Fruit fly (Drosophila melanogaster) whole organism, embryonic: ENCODE results near the gene Polr3I.

Source experiments
- C15 ChIP-seq: fragments of 200-800 bp; sonication (Bioruptor generic); IDR thresholded peaks from 3 replicates; pipeline ENCODE4 v1.3.6; 2022; ENCODE audit warnings: missing biosample characterization, missing genetic modification characterization
- CG11696 ChIP-seq: fragments of 200-800 bp; sonication (Bioruptor generic); IDR thresholded peaks from 2 replicates; pipeline ENCODE4 v1.3.6; 2022; ENCODE audit warnings: missing biosample characterization, missing genetic modification characterization
- CG1233 ChIP-seq: fragments of 200-800 bp; sonication (Bioruptor generic); optimal IDR thresholded peaks from 4 replicates; lab custom pipeline; 2018; ENCODE audit warnings: missing biosample characterization, mild to moderate bottlenecking, missing genetic modification characterization
- CG12769 ChIP-seq: fragments of 200-800 bp; sonication (Bioruptor generic); optimal IDR thresholded peaks from 2 replicates; lab custom pipeline; 2019; ENCODE audit warnings: missing biosample characterization, mild to moderate bottlenecking, missing genetic modification characterization, moderate library complexity
- CG13123 ChIP-seq: fragments of 200-800 bp; sonication (Bioruptor generic); optimal IDR thresholded peaks from 2 replicates; lab custom pipeline; 2016; ENCODE audit warnings: missing biosample characterization, missing genetic modification characterization
- CG13287 ChIP-seq: fragments of 200-800 bp; sonication (Bioruptor generic); IDR thresholded peaks from 2 replicates; pipeline ENCODE4 v1.3.6; 2022; ENCODE audit warnings: missing biosample characterization, missing genetic modification characterization; ENCODE audit not compliant: partially characterized antibody
- CG15011 ChIP-seq: fragments of 200-800 bp; sonication (Bioruptor generic); optimal IDR thresholded peaks from 3 replicates; lab custom pipeline; 2018; ENCODE audit warnings: missing biosample characterization, mild to moderate bottlenecking, missing genetic modification characterization
- CG1647 ChIP-seq: fragments of 200-800 bp; sonication (Bioruptor generic); optimal IDR thresholded peaks from 3 replicates; lab custom pipeline; 2016; ENCODE audit warnings: missing biosample characterization, missing genetic modification characterization
- CG16813 ChIP-seq: fragments of 200-800 bp; sonication (Bioruptor generic); IDR thresholded peaks from 3 replicates; pipeline ENCODE4 v1.3.6; 2022; ENCODE audit warnings: missing biosample characterization, missing genetic modification characterization; ENCODE audit not compliant: partially characterized antibody
- CG17359 ChIP-seq: fragments of 200-800 bp; sonication (Bioruptor generic); optimal IDR thresholded peaks from 3 replicates; lab custom pipeline; 2018; ENCODE audit warnings: missing biosample characterization, mild to moderate bottlenecking, missing genetic modification characterization, moderate library complexity
- CG18011 ChIP-seq: fragments of 200-800 bp; sonication (Bioruptor generic); optimal IDR thresholded peaks from 2 replicates; lab custom pipeline; 2017; ENCODE audit warnings: missing biosample characterization, missing genetic modification characterization, mild to moderate bottlenecking, moderate library complexity, missing genotype
- CG1832 ChIP-seq: fragments of 200-800 bp; sonication (Bioruptor generic); optimal IDR thresholded peaks from 2 replicates; lab custom pipeline; 2017; ENCODE audit warnings: missing biosample characterization, mild to moderate bottlenecking, missing genetic modification characterization, inconsistent platforms
- CG2116 ChIP-seq: fragments of 200-800 bp; sonication (Bioruptor generic); optimal IDR thresholded peaks from 3 replicates; lab custom pipeline; 2018; ENCODE audit warnings: missing biosample characterization, mild to moderate bottlenecking, missing genetic modification characterization
- CG2712 ChIP-seq: fragments of 200-800 bp; optimal IDR thresholded peaks from 3 replicates; lab custom pipeline; 2019; ENCODE audit warnings: missing biosample characterization, mild to moderate bottlenecking, missing genetic modification characterization, moderate library complexity
- CG3065 ChIP-seq: fragments of 200-800 bp; sonication (Bioruptor generic); optimal IDR thresholded peaks from 2 replicates; lab custom pipeline; 2016; ENCODE audit warnings: missing biosample characterization, missing genetic modification characterization
- CG34376 ChIP-seq: fragments of 200-800 bp; sonication (Bioruptor generic); optimal IDR thresholded peaks from 2 replicates; lab custom pipeline; 2018; ENCODE audit warnings: missing biosample characterization, mild to moderate bottlenecking, missing genetic modification characterization
- CG4404 ChIP-seq: fragments of 200-800 bp; sonication (Bioruptor generic); IDR thresholded peaks from 2 replicates; pipeline ENCODE4 v1.3.6; 2022; ENCODE audit warnings: missing biosample characterization, missing genetic modification characterization
- CG6765 ChIP-seq: fragments of 200-800 bp; sonication (Bioruptor generic); optimal IDR thresholded peaks from 3 replicates; lab custom pipeline; 2017; ENCODE audit warnings: missing biosample characterization, mild to moderate bottlenecking, missing genetic modification characterization
- CG7745 ChIP-seq: fragments of 200-800 bp; sonication (Bioruptor generic); optimal IDR thresholded peaks from 2 replicates; lab custom pipeline; 2018; ENCODE audit warnings: missing biosample characterization, mild to moderate bottlenecking, missing genetic modification characterization, moderate library complexity
- CG7839 ChIP-seq: fragments of 200-800 bp; sonication (Bioruptor generic); optimal IDR thresholded peaks from 3 replicates; lab custom pipeline; 2018; ENCODE audit warnings: missing biosample characterization, mild to moderate bottlenecking, missing genetic modification characterization, moderate library complexity
- CG8765 ChIP-seq: fragments of 200-800 bp; sonication (Bioruptor generic); IDR thresholded peaks from 2 replicates; pipeline ENCODE4 v1.3.6; 2022; ENCODE audit warnings: missing biosample characterization, missing genetic modification characterization
- CG9797 ChIP-seq: fragments of 200-800 bp; sonication (Bioruptor generic); optimal IDR thresholded peaks from 3 replicates; lab custom pipeline; 2018; ENCODE audit warnings: missing biosample characterization, mild to moderate bottlenecking, missing genetic modification characterization
- Chrac-16 ChIP-seq: fragments of 200-800 bp; sonication (Bioruptor generic); optimal IDR thresholded peaks from 3 replicates; lab custom pipeline; 2016; ENCODE audit warnings: missing biosample characterization, missing genetic modification characterization
- CoRest ChIP-seq: fragments of 200-800 bp; sonication (Bioruptor generic); optimal IDR thresholded peaks from 3 replicates; lab custom pipeline; 2018; ENCODE audit warnings: missing biosample characterization, mild to moderate bottlenecking, missing genetic modification characterization, moderate library complexity
- Deaf1 ChIP-seq: fragments of 200-800 bp; optimal IDR thresholded peaks from 3 replicates; lab custom pipeline; 2019; ENCODE audit warnings: missing biosample characterization, mild to moderate bottlenecking, missing genetic modification characterization, moderate library complexity
- Fer3 ChIP-seq: fragments of 200-800 bp; sonication (Bioruptor generic); optimal IDR thresholded peaks from 2 replicates; lab custom pipeline; 2018; ENCODE audit warnings: missing biosample characterization, mild to moderate bottlenecking, missing genetic modification characterization, moderate library complexity
- H15 ChIP-seq: fragments of 200-800 bp; sonication (Bioruptor generic); IDR thresholded peaks from 3 replicates; pipeline ENCODE4 v1.3.6; 2022; ENCODE audit warnings: missing biosample characterization, missing genetic modification characterization
- HLH54F ChIP-seq: fragments of 200-800 bp; sonication (Bioruptor generic); optimal IDR thresholded peaks from 3 replicates; lab custom pipeline; 2016; ENCODE audit warnings: missing biosample characterization, missing genetic modification characterization
- Hand ChIP-seq: fragments of 200-800 bp; sonication (Bioruptor generic); optimal IDR thresholded peaks from 2 replicates; lab custom pipeline; 2017; ENCODE audit warnings: mild to moderate bottlenecking, missing biosample characterization, missing genetic modification reagents, missing genetic modification characterization
- Hr3 ChIP-seq: fragments of 200-800 bp; sonication (Bioruptor generic); optimal IDR thresholded peaks from 3 replicates; lab custom pipeline; 2016; ENCODE audit warnings: missing biosample characterization, missing genetic modification characterization
- Hsf ChIP-seq: fragments of 200-800 bp; sonication (Bioruptor generic); optimal IDR thresholded peaks from 3 replicates; lab custom pipeline; 2016; ENCODE audit warnings: missing biosample characterization, missing genetic modification characterization
- MESR4 ChIP-seq: fragments of 200-800 bp; sonication (Bioruptor generic); optimal IDR thresholded peaks from 2 replicates; lab custom pipeline; 2018; ENCODE audit warnings: missing biosample characterization, mild to moderate bottlenecking, missing genetic modification characterization, moderate library complexity
- Mes4 ChIP-seq: fragments of 200-800 bp; sonication (Bioruptor generic); optimal IDR thresholded peaks from 2 replicates; lab custom pipeline; 2016; ENCODE audit warnings: missing biosample characterization, missing genetic modification characterization
- Oli ChIP-seq: fragments of 200-800 bp; sonication (Bioruptor generic); optimal IDR thresholded peaks from 2 replicates; lab custom pipeline; 2018; ENCODE audit warnings: missing biosample characterization, mild to moderate bottlenecking, missing genetic modification characterization, moderate library complexity
- Opbp ChIP-seq: fragments of 200-800 bp; sonication (Bioruptor generic); IDR thresholded peaks from 3 replicates; pipeline ENCODE4 v1.3.6; 2022; ENCODE audit warnings: missing biosample characterization, missing genetic modification characterization; ENCODE audit not compliant: partially characterized antibody
- Spps ChIP-seq: fragments of 200-800 bp; sonication (Bioruptor generic); optimal IDR thresholded peaks from 2 replicates; lab custom pipeline; 2018; ENCODE audit warnings: missing biosample characterization, mild to moderate bottlenecking, missing genetic modification characterization
- Sry-δ ChIP-seq: fragments of 200-800 bp; sonication (Bioruptor generic); optimal IDR thresholded peaks from 2 replicates; lab custom pipeline; 2016; ENCODE audit warnings: missing biosample characterization, missing genetic modification characterization
- Taf1 ChIP-seq: fragments of 200-800 bp; sonication (Bioruptor generic); IDR thresholded peaks from 2 replicates; pipeline ENCODE4 v1.3.6; 2022; ENCODE audit warnings: missing biosample characterization, missing genetic modification characterization
- al ChIP-seq: fragments of 200-800 bp; sonication (Bioruptor generic); IDR thresholded peaks from 2 replicates; pipeline ENCODE4 v1.3.6; 2022; ENCODE audit warnings: missing biosample characterization, missing genetic modification characterization
- ase ChIP-seq: fragments of 200-800 bp; sonication (Bioruptor generic); IDR thresholded peaks from 3 replicates; pipeline ENCODE4 v1.3.6; 2022; ENCODE audit warnings: missing biosample characterization, missing genetic modification characterization
- az2 ChIP-seq: fragments of 200-800 bp; sonication (Bioruptor generic); optimal IDR thresholded peaks from 3 replicates; lab custom pipeline; 2016; ENCODE audit warnings: missing biosample characterization, missing genetic modification characterization
- caup ChIP-seq: fragments of 200-800 bp; sonication (Bioruptor generic); optimal IDR thresholded peaks from 3 replicates; lab custom pipeline; 2017; ENCODE audit warnings: missing biosample characterization, mild to moderate bottlenecking, missing genetic modification characterization, moderate library complexity; ENCODE audit not compliant: severe bottlenecking
- chif ChIP-seq, 2 experiments: fragments of 200-800 bp; sonication (Bioruptor generic); optimal IDR thresholded peaks; 3 replicates each; lab custom pipeline; 2016; ENCODE audit warnings: missing biosample characterization in 2 of 2, missing genetic modification characterization in 2 of 2
- dysf ChIP-seq: fragments of 200-800 bp; sonication (Bioruptor generic); IDR thresholded peaks from 3 replicates; pipeline ENCODE4 v1.3.6; 2022; ENCODE audit warnings: missing biosample characterization, missing genetic modification characterization
- en ChIP-seq: fragments of 200-800 bp; sonication (Bioruptor generic); optimal IDR thresholded peaks from 2 replicates; lab custom pipeline; 2016; ENCODE audit warnings: missing biosample characterization, missing genetic modification characterization
- ssp ChIP-seq: fragments of 200-800 bp; sonication (Bioruptor generic); IDR thresholded peaks from 2 replicates; pipeline ENCODE4 v1.3.6; 2022; ENCODE audit warnings: missing biosample characterization, missing genetic modification characterization
- sug ChIP-seq: fragments of 200-800 bp; optimal IDR thresholded peaks from 2 replicates; lab custom pipeline; 2019; ENCODE audit warnings: missing biosample characterization, mild to moderate bottlenecking, missing genetic modification characterization, moderate library complexity
- twi ChIP-seq: fragments of 200-800 bp; optimal IDR thresholded peaks from 2 replicates; lab custom pipeline; 2019; ENCODE audit warnings: missing biosample characterization, mild to moderate bottlenecking, missing genetic modification characterization, moderate library complexity
- vfl ChIP-seq: fragments of 200-800 bp; sonication (Bioruptor generic); optimal IDR thresholded peaks from 2 replicates; lab custom pipeline; 2016; ENCODE audit warnings: missing biosample characterization, missing genetic modification characterization
- zen ChIP-seq: fragments of 200-800 bp; sonication (Bioruptor generic); optimal IDR thresholded peaks from 3 replicates; lab custom pipeline; 2018; ENCODE audit warnings: missing biosample characterization, mild to moderate bottlenecking, missing genetic modification characterization, moderate library complexity
- zen2 ChIP-seq: fragments of 200-800 bp; sonication (Bioruptor generic); IDR thresholded peaks from 3 replicates; pipeline ENCODE4 v1.3.6; 2022; ENCODE audit warnings: missing biosample characterization, missing genetic modification characterization; ENCODE audit not compliant: partially characterized antibody

Polr3I gene

DNA sequence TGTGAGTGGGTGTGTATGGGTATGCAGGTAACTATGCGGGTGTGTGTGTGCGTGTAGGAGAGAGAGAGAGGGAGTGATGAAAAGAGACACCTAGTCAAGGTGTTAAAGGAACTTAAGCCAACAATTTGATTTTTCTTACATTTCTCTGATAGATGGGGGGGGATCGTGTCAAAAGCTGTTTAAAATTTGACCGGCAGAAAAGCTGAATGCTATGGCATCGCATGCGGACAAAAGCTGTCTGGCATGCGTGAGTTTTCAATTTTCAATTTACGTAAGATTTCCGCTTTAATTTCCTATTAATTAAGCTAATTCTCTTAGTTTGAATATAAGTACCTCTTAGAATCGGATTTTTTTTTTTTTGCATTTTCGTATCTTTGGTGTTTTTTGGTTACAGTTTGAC is 44.5 kb upstream of the Polr3I start (continued):
- TF ChIP-seq Chrac-16 (GFP tag; lab: Kevin White, UChicago) = no peak
- peak; percentile 30 for TF ChIP-seq CG7839 (tag; lab: Kevin White, UChicago)
- no peak for TF ChIP-seq CG2116
- no peak for TF ChIP-seq CG8765 (GFP tag; lab: Robert Waterston, UW)
- no peak for TF ChIP-seq sug (tag; lab: Kevin White, UChicago)
- peak in 1 of 2 experiments; percentile 7 for TF ChIP-seq chif (GFP tag; optimal IDR thresholded peaks at IDR 0.05; lab: Kevin White, UChicago)
- no peak for TF ChIP-seq Hr3
- no peak for TF ChIP-seq HLH54F (GFP tag; lab: Kevin White, UChicago)
- no peak for TF ChIP-seq zen2
- no peak for TF ChIP-seq MESR4 (GFP tag; lab: Kevin White, UChicago)
- TF ChIP-seq zen (tag; lab: Kevin White, UChicago) = no peak
- TF ChIP-seq CG18011 (GFP tag; lab: Kevin White, UChicago) = peak; percentile 99
- no peak for TF ChIP-seq CG17359 (tag; lab: Kevin White, UChicago)
- no peak for TF ChIP-seq CG34376 (GFP tag; lab: Kevin White, UChicago)
- TF ChIP-seq ssp = no peak
- TF ChIP-seq CG16813 (GFP tag; lab: Robert Waterston, UW) = no peak
- no peak for TF ChIP-seq C15 (GFP tag; lab: Robert Waterston, UW)
- TF ChIP-seq H15 (GFP tag; lab: Robert Waterston, UW) = 0 out of 3 replicates have a peak, but pooled peaks have one; percentile 36
- no peak for TF ChIP-seq Spps (tag; lab: Kevin White, UChicago)
- no peak for TF ChIP-seq Sry-δ (GFP tag; lab: Kevin White, UChicago)
- TF ChIP-seq az2 (GFP tag; lab: Kevin White, UChicago) = no peak
- no peak for TF ChIP-seq CG1233 (GFP tag; lab: Kevin White, UChicago)
- no peak for TF ChIP-seq CG7745 (tag; lab: Kevin White, UChicago)
- no peak for TF ChIP-seq CG1832 (GFP tag; lab: Kevin White, UChicago)
- no peak for TF ChIP-seq Deaf1
- peak; percentile 58; the same call in 2 of the 3 replicates for TF ChIP-seq Opbp (GFP tag; lab: Robert Waterston, UW)
- no peak for TF ChIP-seq CG6765 (GFP tag; lab: Kevin White, UChicago)
- TF ChIP-seq Fer3 (tag; lab: Kevin White, UChicago) = no peak
- TF ChIP-seq CG2712 (tag; lab: Kevin White, UChicago) = no peak
- TF ChIP-seq Taf1 (GFP tag; lab: Robert Waterston, UW) = no peak
- no peak for TF ChIP-seq CG9797 (GFP tag; lab: Kevin White, UChicago)
- TF ChIP-seq CoRest (tag; lab: Kevin White, UChicago) = peak; percentile 41
- TF ChIP-seq CG1647 (GFP tag; lab: Kevin White, UChicago) = no peak
- no peak for TF ChIP-seq CG12769
- no peak for TF ChIP-seq al
- no peak for TF ChIP-seq CG13123 (GFP tag; lab: Kevin White, UChicago)
- no peak for TF ChIP-seq CG3065 (GFP tag; lab: Kevin White, UChicago)
- TF ChIP-seq caup = no peak
- no peak for TF ChIP-seq ase
- no peak for TF ChIP-seq CG15011 (GFP tag; lab: Kevin White, UChicago)
- TF ChIP-seq Oli = no peak
- TF ChIP-seq Mes4 (GFP tag; lab: Kevin White, UChicago) = no peak
- TF ChIP-seq dysf (GFP tag; lab: Robert Waterston, UW) = no peak
- TF ChIP-seq CG11696 = no peak
- no peak; the same call in 1 of the 2 replicates for TF ChIP-seq CG13287 (GFP tag; lab: Robert Waterston, UW)
- TF ChIP-seq twi = no peak
- no peak for TF ChIP-seq en
- no peak for TF ChIP-seq Hand (GFP tag; lab: Kevin White, UChicago)
- TF ChIP-seq Hsf (GFP tag; lab: Kevin White, UChicago) = no peak
- no peak for TF ChIP-seq CG4404 (GFP tag; lab: Robert Waterston, UW)
- TF ChIP-seq vfl (GFP tag; lab: Kevin White, UChicago) = no peak
